Worm (Caenorhabditis elegans) whole organism, L4 larva: ENCODE data around the gene ZK1055.6.

Source experiments
- D1046.2 ChIP-seq: fragments of 200-800 bp; sonication (Bioruptor generic); IDR thresholded peaks from 2 replicates; pipeline ENCODE4 v1.3.6; 2022; ENCODE audit warnings: missing genetic modification characterization, missing compliant biosample characterization
- F26F4.8 ChIP-seq: fragments of 200-800 bp; sonication (Bioruptor generic); conservative IDR thresholded peaks from 2 replicates; pipeline ENCODE4 v1.3.6; 2022; ENCODE audit warnings: missing genetic modification characterization, missing compliant biosample characterization
- F44E2.7 ChIP-seq: fragments of 200-800 bp; sonication (Bioruptor generic); IDR thresholded peaks from 2 replicates; pipeline ENCODE4 v2.1.2; 2022; ENCODE audit warnings: missing genetic modification characterization, missing compliant biosample characterization
- F49E8.2 ChIP-seq: sonication (generic microtip); optimal IDR thresholded peaks from 2 replicates; lab custom pipeline; 2016; ENCODE audit warnings: missing compliant biosample characterization, mild to moderate bottlenecking, missing genetic modification characterization, borderline replicate concordance
- R02D3.7 ChIP-seq: fragments of 150-350 bp; sonication (generic microtip); optimal IDR thresholded peaks from 3 replicates; lab custom pipeline; 2014; ENCODE audit warnings: missing biosample characterization, missing genetic modification characterization
- Y105C5A.15 ChIP-seq: fragments of 200-800 bp; sonication (Bioruptor generic); IDR thresholded peaks from 2 replicates; pipeline ENCODE4 v1.3.6; 2022; ENCODE audit warnings: missing genetic modification characterization, missing compliant biosample characterization
- Y75B8A.6 ChIP-seq: fragments of 200-800 bp; sonication (Bioruptor generic); IDR thresholded peaks from 2 replicates; pipeline ENCODE4 v1.3.6; 2022; ENCODE audit warnings: missing genetic modification reagents, missing genetic modification characterization, missing compliant biosample characterization
- ZK337.2 ChIP-seq: fragments of 200-800 bp; sonication (Bioruptor generic); IDR thresholded peaks from 2 replicates; pipeline ENCODE4 v1.3.6; 2022; ENCODE audit warnings: missing genetic modification reagents, missing genetic modification characterization, missing compliant biosample characterization
- aly-2 ChIP-seq: sonication (generic microtip); optimal IDR thresholded peaks from 2 replicates; lab custom pipeline; 2018; ENCODE audit warnings: missing biosample characterization, missing genetic modification characterization
- ama-1 ChIP-seq: fragments of 150-350 bp; optimal IDR thresholded peaks from 2 replicates; lab custom pipeline; 2014; ENCODE audit warnings: inconsistent platforms, mixed read lengths
- arid-1 ChIP-seq: fragments of 200-800 bp; sonication (Bioruptor generic); conservative IDR thresholded peaks from 2 replicates; pipeline ENCODE4 v1.3.6; 2022; ENCODE audit warnings: missing genetic modification reagents, missing genetic modification characterization, missing compliant biosample characterization
- ceh-32 ChIP-seq: sonication (generic microtip); optimal IDR thresholded peaks from 2 replicates; lab custom pipeline; 2016; ENCODE audit warnings: mild to moderate bottlenecking, missing genetic modification characterization, missing compliant biosample characterization; ENCODE audit not compliant: poor library complexity
- ceh-44 ChIP-seq: fragments of 200-800 bp; sonication (Bioruptor generic); IDR thresholded peaks from 2 replicates; pipeline ENCODE4 v1.3.6; 2022; ENCODE audit warnings: missing genetic modification reagents, missing genetic modification characterization, missing compliant biosample characterization
- ceh-62 ChIP-seq: sonication (generic microtip); optimal IDR thresholded peaks from 2 replicates; lab custom pipeline; 2017; ENCODE audit warnings: missing biosample characterization, missing genetic modification characterization
- daf-16 ChIP-seq, 3 experiments: sonication (generic microtip); optimal IDR thresholded peaks; 2 replicates each; lab custom pipeline; 2016 to 2017; ENCODE audit warnings: missing genetic modification characterization in 3 of 3, missing genetic modification reagents in 3 of 3, mild to moderate bottlenecking in 2 of 3, missing compliant biosample characterization in 2 of 3, missing biosample characterization in 1 of 3, moderate library complexity in 1 of 3
- daf-19 ChIP-seq: fragments of 200-800 bp; sonication (Bioruptor generic); conservative IDR thresholded peaks from 2 replicates; pipeline ENCODE4 v1.3.6; 2022; ENCODE audit warnings: missing genetic modification characterization, missing compliant biosample characterization
- dmd-8 ChIP-seq: fragments of 200-800 bp; sonication (Bioruptor generic); IDR thresholded peaks from 2 replicates; pipeline ENCODE4 v1.3.6; 2022; ENCODE audit warnings: missing genetic modification characterization, missing compliant biosample characterization
- egl-27 ChIP-seq: sonication (generic microtip); optimal IDR thresholded peaks from 3 replicates; lab custom pipeline; 2017; ENCODE audit warnings: missing biosample characterization, missing genetic modification reagents, missing genetic modification characterization
- egl-43 ChIP-seq: fragments of 200-800 bp; sonication (Bioruptor generic); IDR thresholded peaks from 2 replicates; pipeline ENCODE4 v1.3.6; 2022; ENCODE audit warnings: missing genetic modification reagents, missing genetic modification characterization, missing compliant biosample characterization
- fos-1 ChIP-seq: fragments of 150-350 bp; optimal IDR thresholded peaks from 2 replicates; lab custom pipeline; 2014; ENCODE audit warnings: missing biosample characterization, missing genetic modification characterization
- gei-8 ChIP-seq: fragments of 200-800 bp; sonication (Bioruptor generic); optimal IDR thresholded peaks from 2 replicates; lab custom pipeline; 2018; ENCODE audit warnings: mild to moderate bottlenecking, missing genetic modification characterization, missing compliant biosample characterization
- hlh-11 ChIP-seq: fragments of 200-800 bp; sonication (Bioruptor generic); optimal IDR thresholded peaks from 2 replicates; lab custom pipeline; 2018; ENCODE audit warnings: mild to moderate bottlenecking, missing genetic modification characterization, missing compliant biosample characterization
- lin-1 ChIP-seq: fragments of 200-800 bp; sonication (Bioruptor generic); IDR thresholded peaks from 2 replicates; pipeline ENCODE4 v1.3.6; 2022; ENCODE audit warnings: missing genetic modification reagents, missing genetic modification characterization, missing compliant biosample characterization
- lin-39 ChIP-seq: fragments of 150-350 bp; optimal IDR thresholded peaks from 2 replicates; lab custom pipeline; 2014; ENCODE audit warnings: missing biosample characterization, missing genetic modification reagents, missing genetic modification characterization
- madf-9 ChIP-seq: fragments of 200-800 bp; sonication (Bioruptor generic); conservative IDR thresholded peaks from 2 replicates; pipeline ENCODE4 v1.3.6; 2022; ENCODE audit warnings: missing genetic modification reagents, missing genetic modification characterization, missing compliant biosample characterization
- mxl-2 ChIP-seq: fragments of 200-800 bp; sonication (Bioruptor generic); conservative IDR thresholded peaks from 2 replicates; pipeline ENCODE4 v1.3.6; 2022; ENCODE audit warnings: missing genetic modification reagents, missing genetic modification characterization, missing compliant biosample characterization
- nhr-10 ChIP-seq: fragments of 150-350 bp; optimal IDR thresholded peaks from 2 replicates; lab custom pipeline; 2014; ENCODE audit warnings: missing biosample characterization, missing genetic modification characterization
- nhr-11 ChIP-seq: fragments of 150-350 bp; optimal IDR thresholded peaks from 2 replicates; lab custom pipeline; 2014; ENCODE audit warnings: missing biosample characterization, missing genetic modification characterization
- nhr-28 ChIP-seq: fragments of 150-350 bp; optimal IDR thresholded peaks from 2 replicates; lab custom pipeline; 2014; ENCODE audit warnings: missing biosample characterization, missing genetic modification characterization
- nhr-48 ChIP-seq: sonication (generic microtip); optimal IDR thresholded peaks from 2 replicates; lab custom pipeline; 2016; ENCODE audit warnings: mild to moderate bottlenecking, missing genetic modification characterization, missing compliant biosample characterization
- nhr-77 ChIP-seq: fragments of 150-350 bp; optimal IDR thresholded peaks from 2 replicates; lab custom pipeline; 2014; ENCODE audit warnings: missing biosample characterization, missing genetic modification characterization
- php-3 ChIP-seq: fragments of 200-800 bp; sonication (Bioruptor generic); IDR thresholded peaks from 2 replicates; pipeline ENCODE4 v1.3.6; 2022; ENCODE audit warnings: missing genetic modification reagents, missing genetic modification characterization, missing compliant biosample characterization
- rbr-2 ChIP-seq: sonication (generic microtip); optimal IDR thresholded peaks from 2 replicates; lab custom pipeline; 2016; ENCODE audit warnings: missing genotype, missing genetic modification characterization, missing compliant biosample characterization
- saeg-2 ChIP-seq: fragments of 200-800 bp; sonication (Bioruptor generic); IDR thresholded peaks from 2 replicates; pipeline ENCODE4 v1.3.6; 2022; ENCODE audit warnings: missing genetic modification reagents, missing genetic modification characterization, missing compliant biosample characterization
- sdz-12 ChIP-seq: fragments of 200-800 bp; sonication (Bioruptor generic); optimal IDR thresholded peaks from 2 replicates; lab custom pipeline; 2018; ENCODE audit warnings: mild to moderate bottlenecking, missing genetic modification characterization, missing compliant biosample characterization
- set-16 ChIP-seq: fragments of 200-800 bp; sonication (Bioruptor generic); IDR thresholded peaks from 2 replicates; pipeline ENCODE4 v1.3.6; 2022; ENCODE audit warnings: missing genetic modification reagents, missing genetic modification characterization, missing compliant biosample characterization
- spr-1 ChIP-seq: sonication (generic microtip); optimal IDR thresholded peaks from 2 replicates; lab custom pipeline; 2016; ENCODE audit warnings: mild to moderate bottlenecking, missing genetic modification characterization, missing compliant biosample characterization
- spr-3 ChIP-seq: fragments of 200-800 bp; sonication (Bioruptor generic); optimal IDR thresholded peaks from 2 replicates; lab custom pipeline; 2018; ENCODE audit warnings: mild to moderate bottlenecking, missing genetic modification characterization, missing compliant biosample characterization
- unc-130 ChIP-seq: sonication (generic microtip); optimal IDR thresholded peaks from 2 replicates; lab custom pipeline; 2016; ENCODE audit warnings: missing genetic modification reagents, missing genetic modification characterization, missing compliant biosample characterization
- zfp-2 ChIP-seq: sonication (generic microtip); optimal IDR thresholded peaks from 2 replicates; lab custom pipeline; 2016; ENCODE audit warnings: mild to moderate bottlenecking, missing genetic modification characterization, missing compliant biosample characterization
- zfp-3 ChIP-seq: fragments of 200-800 bp; sonication (Bioruptor generic); conservative IDR thresholded peaks from 2 replicates; pipeline ENCODE4 v1.3.6; 2022; ENCODE audit warnings: missing genetic modification reagents, missing genetic modification characterization, missing compliant biosample characterization
- zip-11 ChIP-seq: fragments of 200-800 bp; sonication (Bioruptor generic); IDR thresholded peaks from 2 replicates; pipeline ENCODE4 v1.3.6; 2022; ENCODE audit warnings: missing genetic modification characterization, missing compliant biosample characterization

The ZK1055.6 gene

ce11 chrV:6559585-6559984 is 42.8 kb downstream of the ZK1055.6 start (continued):
- TF ChIP-seq php-3 (GFP tag; lab: Robert Waterston, UW) (peak; percentile 74), nhr-11 (no peak), nhr-48 (tag; lab: Kevin White, UChicago) (peak; percentile 29), zfp-2 (tag; lab: Kevin White, UChicago) (peak; percentile 30), Y75B8A.6 (GFP tag; lab: Robert Waterston, UW) (no peak), arid-1 (GFP tag; lab: Robert Waterston, UW) (peak; percentile 78), egl-43 (GFP tag; lab: Robert Waterston, UW) (no peak), F26F4.8 (peak; percentile 93), spr-3 (GFP tag; lab: Kevin White, UChicago) (peak; percentile 67), zip-11 (GFP tag; lab: Robert Waterston, UW) (no peak), daf-16 (GFP tag; optimal IDR thresholded peaks at IDR 0.05; lab: Kevin White, UChicago) (peak in 1 of 2 experiments; percentile 76), daf-16 (tag; optimal IDR thresholded peaks at IDR 0.05; lab: Kevin White, UChicago) (peak; percentile 68), mxl-2 (GFP tag; lab: Robert Waterston, UW) (0 out of 2 replicates have a peak, but pooled peaks have one; percentile 42), ceh-32 (tag; lab: Kevin White, UChicago) (no peak), aly-2 (tag; lab: Kevin White, UChicago) (no peak), nhr-77 (tag; lab: Kevin White, UChicago) (no peak), egl-27 (tag; lab: Kevin White, UChicago) (no peak), spr-1 (tag; lab: Kevin White, UChicago) (peak; percentile 53), madf-9 (GFP tag; lab: Robert Waterston, UW) (peak; percentile 69), ceh-44 (GFP tag; lab: Robert Waterston, UW) (peak; percentile 82; the same call in 1 of the 2 replicates), unc-130 (GFP tag; lab: Kevin White, UChicago) (peak; percentile 3), F44E2.7 (GFP tag; lab: Robert Waterston, UW) (peak; percentile 88; the same call in 1 of the 2 replicates), nhr-28 (tag; lab: Kevin White, UChicago) (peak; percentile 24), Y105C5A.15 (GFP tag; lab: Robert Waterston, UW) (0 out of 2 replicates have a peak, but pooled peaks have one; percentile 68), dmd-8 (peak; percentile 96), saeg-2 (GFP tag; lab: Robert Waterston, UW) (peak; percentile 10; the same call in 1 of the 2 replicates), rbr-2 (tag; lab: Kevin White, UChicago) (peak; percentile 44), F49E8.2 (no peak), ZK337.2 (GFP tag; lab: Robert Waterston, UW) (no peak; the same call in 1 of the 2 replicates), gei-8 (peak; percentile 64), R02D3.7 (no peak), D1046.2 (GFP tag; lab: Robert Waterston, UW) (peak; percentile 52; the same call in 1 of the 2 replicates)

- TF ChIP-seq sdz-12 = no peak
- TF ChIP-seq fos-1 = no peak
- no peak for TF ChIP-seq hlh-11
- no peak for TF ChIP-seq set-16 (GFP tag; lab: Robert Waterston, UW)
- TF ChIP-seq lin-1 (GFP tag; lab: Robert Waterston, UW) = no peak
- no peak for TF ChIP-seq lin-39 (tag; lab: Kevin White, UChicago)
- no peak for TF ChIP-seq ama-1 (lab: Kevin White, UChicago)
- TF ChIP-seq nhr-10 (tag; lab: Kevin White, UChicago) = no peak
- TF ChIP-seq ceh-62 = no peak
- TF ChIP-seq zfp-3 = no peak
- TF ChIP-seq daf-19 (GFP tag; lab: Robert Waterston, UW) = no peak
- TF ChIP-seq Y105C5A.15 (GFP tag; lab: Robert Waterston, UW) = no peak
- TF ChIP-seq, all 104 proteins: peak for 0
These were observed 43.3 kb downstream of the ZK1055.6 start, which contains the start of gene spp-26 for ce11 chrV:6559105-6559504. Gene spp-26 (minus strand): TSS chrV:6559205.
